Comparison of ENCODE assay signal across 1 fruit fly cellular context in the genomic region with DNA sequence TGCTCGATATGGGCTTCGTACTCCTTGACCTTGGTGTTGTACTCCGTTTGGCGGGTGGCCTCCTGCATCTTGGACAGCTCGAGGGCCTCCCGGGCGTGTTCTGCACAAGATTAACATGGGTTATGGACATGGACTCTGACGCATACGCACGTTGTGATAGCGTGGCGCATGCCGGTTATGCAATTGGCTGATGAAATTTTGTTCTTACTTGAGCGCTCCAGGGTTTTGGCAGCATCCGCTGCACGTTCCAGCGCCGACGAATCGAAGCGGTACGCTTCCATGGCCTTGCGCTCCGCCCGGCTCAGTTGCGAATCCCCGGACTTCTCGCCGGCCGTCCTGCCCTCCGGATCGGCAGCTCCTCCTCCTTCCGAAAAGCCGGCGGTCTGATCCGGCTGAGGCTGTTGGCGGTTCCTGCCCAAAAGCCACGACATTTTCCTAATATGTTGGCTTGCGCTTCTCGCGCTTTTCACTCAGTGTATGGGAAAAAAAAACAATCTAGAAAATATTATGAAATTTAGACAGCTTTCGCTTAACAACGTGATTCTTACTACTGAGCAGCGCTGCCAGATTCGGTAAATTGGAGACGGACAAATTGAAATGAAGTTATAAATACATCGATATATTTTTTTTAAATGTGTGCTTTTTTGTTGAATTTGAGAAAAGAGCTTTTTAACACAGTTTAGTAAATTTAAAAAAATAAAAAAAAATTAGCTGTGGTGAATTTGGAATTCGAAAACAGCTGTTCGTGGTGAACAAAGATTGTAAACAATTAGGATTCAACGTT.
A peak's percentile ranks its signal among the peaks of the same experiment; 100 is the strongest.
TF ChIP-seq lines count a peak whose summit lies in the region.

Gene bor (minus strand): TSS at position 594 of the 784 bp plus-strand sequence.
Gene asun (plus strand): TSS at position 750 of the 784 bp plus-strand sequence.

TF ChIP-seq in whole organism, embryonic, 481 proteins besides CTCF, POLR2A, EP300 and RAD21 (continued from another document and continues in another):
- TF ChIP-seq CG18764 (GFP tag; optimal IDR thresholded peaks at IDR 0.05; lab: Kevin White, UChicago) (no peak), CG8089 (GFP tag; optimal IDR thresholded peaks at IDR 0.05; lab: Kevin White, UChicago) (no peak), Vsx1 (GFP tag; optimal IDR thresholded peaks at IDR 0.05; lab: Kevin White, UChicago) (no peak), HLH3B (GFP tag; IDR thresholded peaks at IDR 0.05; lab: Robert Waterston, UW) (no peak), Oaz (GFP tag; IDR thresholded peaks at IDR 0.05; lab: Robert Waterston, UW) (no peak), CG2120 (GFP tag; optimal IDR thresholded peaks at IDR 0.05; lab: Kevin White, UChicago) (peak; percentile 48), btn (GFP tag; optimal IDR thresholded peaks at IDR 0.05; lab: Kevin White, UChicago) (no peak), Sry-δ (GFP tag; optimal IDR thresholded peaks at IDR 0.05; lab: Kevin White, UChicago) (peak; percentile 84), CG7556 (GFP tag; optimal IDR thresholded peaks at IDR 0.05; lab: Kevin White, UChicago) (peak; percentile 40), CG4730 (GFP tag; IDR thresholded peaks at IDR 0.05; lab: Robert Waterston, UW) (no peak), eve (GFP tag; optimal IDR thresholded peaks at IDR 0.05; lab: Kevin White, UChicago) (no peak), crc (GFP tag; optimal IDR thresholded peaks at IDR 0.05; lab: Kevin White, UChicago) (no peak), CG8924 (tag; optimal IDR thresholded peaks at IDR 0.05; lab: Kevin White, UChicago) (no peak), kay (GFP tag; optimal IDR thresholded peaks at IDR 0.05; lab: Kevin White, UChicago) (no peak), Hr78 (GFP tag; optimal IDR thresholded peaks at IDR 0.05; lab: Kevin White, UChicago) (no peak), Poxn (GFP tag; IDR thresholded peaks at IDR 0.05; lab: Robert Waterston, UW) (no peak), Hey (tag; optimal IDR thresholded peaks at IDR 0.05; lab: Kevin White, UChicago) (no peak), kni (GFP tag; optimal IDR thresholded peaks at IDR 0.05; lab: Kevin White, UChicago) (no peak), CG10565 (GFP tag; optimal IDR thresholded peaks at IDR 0.05; lab: Kevin White, UChicago) (no peak), CG6791 (GFP tag; IDR thresholded peaks at IDR 0.05; lab: Robert Waterston, UW; ENCODE audit: partially characterized antibody) (0 out of 3 replicates have a peak, but pooled peaks have one; percentile 20), CG32532 (GFP tag; IDR thresholded peaks at IDR 0.05; lab: Robert Waterston, UW) (peak; percentile 50; the same call in 1 of the 2 replicates), ind (GFP tag; optimal IDR thresholded peaks at IDR 0.05; lab: Kevin White, UChicago) (no peak), nerfin-2 (GFP tag; IDR thresholded peaks at IDR 0.05; lab: Robert Waterston, UW; ENCODE audit: partially characterized antibody) (no peak), yki (optimal IDR thresholded peaks at IDR 0.05; lab: Kevin White, UChicago) (no peak), zfh2 (GFP tag; optimal IDR thresholded peaks at IDR 0.05; lab: Kevin White, UChicago) (no peak), BtbVII (GFP tag; optimal IDR thresholded peaks at IDR 0.05; lab: Kevin White, UChicago) (no peak), Aef1 (GFP tag; IDR thresholded peaks at IDR 0.05; lab: Robert Waterston, UW) (no peak), so (GFP tag; IDR thresholded peaks at IDR 0.05; lab: Robert Waterston, UW) (no peak), nau (GFP tag; optimal IDR thresholded peaks at IDR 0.05; lab: Kevin White, UChicago) (no peak), CG13894 (tag; optimal IDR thresholded peaks at IDR 0.05; lab: Kevin White, UChicago) (no peak), Scr (GFP tag; IDR thresholded peaks at IDR 0.05; lab: Robert Waterston, UW; ENCODE audit: partially characterized antibody) (peak; percentile 74), Nf-YA (GFP tag; IDR thresholded peaks at IDR 0.05; lab: Robert Waterston, UW) (no peak), HmgZ (tag; optimal IDR thresholded peaks at IDR 0.05; lab: Kevin White, UChicago) (peak; percentile 13), slbo (GFP tag; IDR thresholded peaks at IDR 0.05; lab: Robert Waterston, UW) (no peak), gro (GFP tag; optimal IDR thresholded peaks at IDR 0.05; lab: Kevin White, UChicago) (peak; percentile 57), Hmr (GFP tag; optimal IDR thresholded peaks at IDR 0.05; lab: Kevin White, UChicago) (no peak), Side (GFP tag; optimal IDR thresholded peaks at IDR 0.05; lab: Kevin White, UChicago) (no peak), lab (GFP tag; optimal IDR thresholded peaks at IDR 0.05; lab: Kevin White, UChicago) (no peak), CG12744 (GFP tag; optimal IDR thresholded peaks at IDR 0.05; lab: Kevin White, UChicago) (no peak), HLHmδ (GFP tag; optimal IDR thresholded peaks at IDR 0.05; lab: Kevin White, UChicago) (no peak), Optix (GFP tag; IDR thresholded peaks at IDR 0.05; lab: Robert Waterston, UW) (no peak), TFAM (GFP tag; optimal IDR thresholded peaks at IDR 0.05; lab: Kevin White, UChicago) (no peak), CG6854 (GFP tag; optimal IDR thresholded peaks at IDR 0.05; lab: Kevin White, UChicago) (no peak), phol (tag; optimal IDR thresholded peaks at IDR 0.05; lab: Kevin White, UChicago) (no peak), CG10431 (GFP tag; optimal IDR thresholded peaks at IDR 0.05; lab: Kevin White, UChicago) (no peak), az2 (GFP tag; optimal IDR thresholded peaks at IDR 0.05; lab: Kevin White, UChicago) (no peak), Max (GFP tag; optimal IDR thresholded peaks at IDR 0.05; lab: Kevin White, UChicago) (peak; percentile 66), schlank (tag; optimal IDR thresholded peaks at IDR 0.05; lab: Kevin White, UChicago) (no peak), vvl (GFP tag; IDR thresholded peaks at IDR 0.05; lab: Robert Waterston, UW) (peak; percentile 43; the same call in 1 of the 2 replicates), hb (GFP tag; IDR thresholded peaks at IDR 0.05; lab: Robert Waterston, UW; ENCODE audit: partially characterized antibody) (no peak), usp (GFP tag; optimal IDR thresholded peaks at IDR 0.05; lab: Kevin White, UChicago) (no peak), CG6683 (GFP tag; optimal IDR thresholded peaks at IDR 0.05; lab: Kevin White, UChicago) (no peak), jing (GFP tag; optimal IDR thresholded peaks at IDR 0.05; lab: Kevin White, UChicago) (no peak), CG13624 (GFP tag; optimal IDR thresholded peaks at IDR 0.05; lab: Kevin White, UChicago) (no peak), CG10321 (GFP tag; IDR thresholded peaks at IDR 0.05; lab: Robert Waterston, UW) (no peak), CG2199 (GFP tag; IDR thresholded peaks at IDR 0.05; lab: Robert Waterston, UW) (no peak), cad (GFP tag; optimal IDR thresholded peaks at IDR 0.05; lab: Kevin White, UChicago) (no peak), hbn (GFP tag; IDR thresholded peaks at IDR 0.05; lab: Robert Waterston, UW; ENCODE audit: partially characterized antibody) (peak; percentile 83), Ets97D (GFP tag; optimal IDR thresholded peaks at IDR 0.05; lab: Kevin White, UChicago) (peak; percentile 60), cwo (GFP tag; optimal IDR thresholded peaks at IDR 0.05; lab: Kevin White, UChicago) (no peak), CG15514 (GFP tag; optimal IDR thresholded peaks at IDR 0.05; lab: Kevin White, UChicago) (no peak), grn (GFP tag; optimal IDR thresholded peaks at IDR 0.05; lab: Kevin White, UChicago) (no peak), fd102C (GFP tag; optimal IDR thresholded peaks at IDR 0.05; lab: Kevin White, UChicago) (no peak), CG12659 (GFP tag; optimal IDR thresholded peaks at IDR 0.05; lab: Kevin White, UChicago) (peak; percentile 37), CG17568 (GFP tag; optimal IDR thresholded peaks at IDR 0.05; lab: Kevin White, UChicago) (no peak), CG4328 (GFP tag; optimal IDR thresholded peaks at IDR 0.05; lab: Kevin White, UChicago) (no peak), CrebB (tag; optimal IDR thresholded peaks at IDR 0.05; lab: Kevin White, UChicago) (no peak), Ada2b (GFP tag; IDR thresholded peaks at IDR 0.05; lab: Robert Waterston, UW) (no peak), CG15011 (GFP tag; optimal IDR thresholded peaks at IDR 0.05; lab: Kevin White, UChicago) (no peak), Asciz (GFP tag; optimal IDR thresholded peaks at IDR 0.05; lab: Kevin White, UChicago) (no peak), CG4282 (GFP tag; optimal IDR thresholded peaks at IDR 0.05; lab: Kevin White, UChicago) (no peak), Atf6 (GFP tag; IDR thresholded peaks at IDR 0.05; lab: Robert Waterston, UW) (no peak), CG32772 (GFP tag; IDR thresholded peaks at IDR 0.05; lab: Robert Waterston, UW) (peak; percentile 94), wor (GFP tag; IDR thresholded peaks at IDR 0.05; lab: Robert Waterston, UW) (no peak), Atf-2 (GFP tag; optimal IDR thresholded peaks at IDR 0.05; lab: Kevin White, UChicago) (no peak), wdn (GFP tag; IDR thresholded peaks at IDR 0.05; lab: Robert Waterston, UW) (no peak), disco-r (GFP tag; optimal IDR thresholded peaks at IDR 0.05; lab: Kevin White, UChicago) (no peak), CG14860 (GFP tag; IDR thresholded peaks at IDR 0.05; lab: Robert Waterston, UW; ENCODE audit: partially characterized antibody) (peak; percentile 13; the same call in 1 of the 3 replicates), CG7271 (tag; optimal IDR thresholded peaks at IDR 0.05; lab: Kevin White, UChicago) (no peak), pan (optimal IDR thresholded peaks at IDR 0.05; lab: Kevin White, UChicago) (no peak), pan (GFP tag; optimal IDR thresholded peaks at IDR 0.05 in 1 of 2, IDR thresholded peaks at IDR 0.05 in 1 of 2) (no peak), dysf (GFP tag; IDR thresholded peaks at IDR 0.05; lab: Robert Waterston, UW) (no peak), CG9437 (GFP tag; optimal IDR thresholded peaks at IDR 0.05; lab: Kevin White, UChicago) (no peak), gt (GFP tag; IDR thresholded peaks at IDR 0.05; lab: Robert Waterston, UW) (no peak), ap (GFP tag; IDR thresholded peaks at IDR 0.05; lab: Robert Waterston, UW) (no peak), bigmax (GFP tag; optimal IDR thresholded peaks at IDR 0.05; lab: Kevin White, UChicago) (no peak), CG11504 (tag; optimal IDR thresholded peaks at IDR 0.05; lab: Kevin White, UChicago) (no peak), Ssrp (tag; optimal IDR thresholded peaks at IDR 0.05; lab: Kevin White, UChicago) (no peak), CG17802 (tag; optimal IDR thresholded peaks at IDR 0.05; lab: Kevin White, UChicago) (no peak), CG14050 (GFP tag; IDR thresholded peaks at IDR 0.05; lab: Robert Waterston, UW) (no peak), CG11247 (GFP tag; IDR thresholded peaks at IDR 0.05; lab: Robert Waterston, UW) (no peak), CG8765 (GFP tag; IDR thresholded peaks at IDR 0.05; lab: Robert Waterston, UW) (no peak), CG12219 (GFP tag; optimal IDR thresholded peaks at IDR 0.05; lab: Kevin White, UChicago) (no peak), cg (GFP tag; optimal IDR thresholded peaks at IDR 0.05; lab: Kevin White, UChicago) (no peak), Med (GFP tag; lab: Kevin White, UChicago) (peak; percentile 81), scrt (GFP tag; optimal IDR thresholded peaks at IDR 0.05; lab: Kevin White, UChicago) (no peak), BEAF-32 (GFP tag; optimal IDR thresholded peaks at IDR 0.05; lab: Kevin White, UChicago) (peak; percentile 81), tx (GFP tag; optimal IDR thresholded peaks at IDR 0.05; lab: Kevin White, UChicago) (no peak), z (GFP tag; IDR thresholded peaks at IDR 0.05; lab: Robert Waterston, UW) (no peak), fru (optimal IDR thresholded peaks at IDR 0.05; lab: Kevin White, UChicago) (no peak), NFAT (GFP tag; IDR thresholded peaks at IDR 0.05; lab: Robert Waterston, UW) (no peak), dpn (GFP tag; optimal IDR thresholded peaks at IDR 0.05; lab: Kevin White, UChicago) (peak; percentile 20 to 31), dimm (GFP tag; IDR thresholded peaks at IDR 0.05; lab: Robert Waterston, UW) (no peak), CG33213 (GFP tag; optimal IDR thresholded peaks at IDR 0.05; lab: Kevin White, UChicago) (no peak), dati (GFP tag; IDR thresholded peaks at IDR 0.05; lab: Robert Waterston, UW) (no peak), Neu2 (GFP tag; optimal IDR thresholded peaks at IDR 0.05; lab: Kevin White, UChicago; ENCODE audit: borderline replicate concordance) (no peak), E2f1 (GFP tag; IDR thresholded peaks at IDR 0.05; lab: Robert Waterston, UW) (no peak), CG7786 (GFP tag; optimal IDR thresholded peaks at IDR 0.05; lab: Kevin White, UChicago) (no peak), Xrp1 (GFP tag; IDR thresholded peaks at IDR 0.05; lab: Robert Waterston, UW) (peak; percentile 57), CG9876 (GFP tag; optimal IDR thresholded peaks at IDR 0.05; lab: Kevin White, UChicago) (no peak), CG7928 (GFP tag; optimal IDR thresholded peaks at IDR 0.05; lab: Kevin White, UChicago) (no peak), sd (tag; optimal IDR thresholded peaks at IDR 0.05; lab: Kevin White, UChicago) (no peak), dm (GFP tag; optimal IDR thresholded peaks at IDR 0.05; lab: Kevin White, UChicago) (peak; percentile 67), CG4617 (GFP tag; optimal IDR thresholded peaks at IDR 0.05; lab: Kevin White, UChicago; ENCODE audit: borderline replicate concordance) (peak; percentile 49), CG11398 (GFP tag; optimal IDR thresholded peaks at IDR 0.05; lab: Kevin White, UChicago) (no peak), tna (GFP tag; IDR thresholded peaks at IDR 0.05; lab: Robert Waterston, UW; ENCODE audit: partially characterized antibody) (no peak), caup (GFP tag; optimal IDR thresholded peaks at IDR 0.05; lab: Kevin White, UChicago; ENCODE audit: severe bottlenecking) (no peak), tio (GFP tag; optimal IDR thresholded peaks at IDR 0.05; lab: Kevin White, UChicago) (no peak), CG4707 (GFP tag; optimal IDR thresholded peaks at IDR 0.05; lab: Kevin White, UChicago) (no peak), vfl (GFP tag; optimal IDR thresholded peaks at IDR 0.05; lab: Kevin White, UChicago) (no peak), Blimp-1 (GFP tag; optimal IDR thresholded peaks at IDR 0.05; lab: Kevin White, UChicago) (no peak), NfI (GFP tag; optimal IDR thresholded peaks at IDR 0.05; lab: Kevin White, UChicago) (no peak), Myb (GFP tag; optimal IDR thresholded peaks at IDR 0.05; lab: Kevin White, UChicago) (peak; percentile 40), Sox102F (GFP tag; optimal IDR thresholded peaks at IDR 0.05; lab: Kevin White, UChicago) (no peak), Doc2 (GFP tag; IDR thresholded peaks at IDR 0.05; lab: Robert Waterston, UW) (no peak), tll (GFP tag; optimal IDR thresholded peaks at IDR 0.05; lab: Kevin White, UChicago) (no peak), p53 (GFP tag; optimal IDR thresholded peaks at IDR 0.05; lab: Kevin White, UChicago) (no peak)
